Worm (Caenorhabditis elegans): ENCODE measurements around the gene C05C8.7.

- TF ChIP-seq flh-1 (GFP tag; optimal IDR thresholded peaks at IDR 0.05) (no peak), nhr-12 (tag; optimal IDR thresholded peaks at IDR 0.05) (no peak), mls-2 (tag; optimal IDR thresholded peaks at IDR 0.05) (no peak)
These were observed 1.5 kb upstream of the C05C8.7 start for ce11 chrV:7248227-7248953.

All from whole organism, mixed stage, embryonic.